Worm (Caenorhabditis elegans) whole organism, mixed stage, embryonic: Measurements from ENCODE around the gene parg-2.

ENCODE experiments used
- blmp-1 ChIP-seq: fragments of 150-350 bp; optimal IDR thresholded peaks from 2 replicates; lab custom pipeline; 2014; ENCODE audit warnings: missing biosample characterization, missing genetic modification characterization
- ceh-39 ChIP-seq: fragments of 150-350 bp; optimal IDR thresholded peaks from 2 replicates; lab custom pipeline; 2014; ENCODE audit warnings: missing biosample characterization, missing genetic modification characterization
- elt-3 ChIP-seq: fragments of 150-350 bp; optimal IDR thresholded peaks from 2 replicates; lab custom pipeline; 2014; ENCODE audit warnings: missing biosample characterization, missing genetic modification characterization
- lin-13 ChIP-seq: fragments of 150-350 bp; optimal IDR thresholded peaks from 2 replicates; lab custom pipeline; 2014; ENCODE audit warnings: missing biosample characterization, missing genetic modification characterization
- nhr-12 ChIP-seq: fragments of 150-350 bp; optimal IDR thresholded peaks from 2 replicates; lab custom pipeline; 2014; ENCODE audit warnings: missing biosample characterization, missing genetic modification characterization
- nhr-237 ChIP-seq: fragments of 150-350 bp; optimal IDR thresholded peaks from 2 replicates; lab custom pipeline; 2014; ENCODE audit warnings: missing biosample characterization, missing genetic modification characterization
- nhr-76 ChIP-seq: sonication (generic microtip); optimal IDR thresholded peaks from 2 replicates; lab custom pipeline; 2017; ENCODE audit warnings: missing biosample characterization, missing genetic modification characterization
- pha-4 ChIP-seq: fragments of 150-350 bp; optimal IDR thresholded peaks from 2 replicates; lab custom pipeline; 2018; ENCODE audit warnings: missing biosample characterization, missing genetic modification reagents, missing genetic modification characterization
- snpc-4 ChIP-seq: fragments of 150-350 bp; optimal IDR thresholded peaks from 2 replicates; lab custom pipeline; 2014; ENCODE audit warnings: missing biosample characterization, missing genetic modification characterization
- unc-120 ChIP-seq: sonication (generic microtip); optimal IDR thresholded peaks from 2 replicates; lab custom pipeline; 2017; ENCODE audit warnings: missing genetic modification characterization, missing compliant biosample characterization; ENCODE audit not compliant: poor library complexity, severe bottlenecking
- unc-62 ChIP-seq: fragments of 150-350 bp; optimal IDR thresholded peaks from 2 replicates; lab custom pipeline; 2014; ENCODE audit warnings: missing biosample characterization, missing genetic modification reagents, missing genetic modification characterization

- TF ChIP-seq elt-3 = no peak
- no peak for TF ChIP-seq lin-13 (tag; lab: Kevin White, UChicago)
- no peak for TF ChIP-seq snpc-4
- no peak for TF ChIP-seq nhr-12 (tag; lab: Kevin White, UChicago)
- TF ChIP-seq ceh-39 (tag; lab: Kevin White, UChicago) = no peak
- TF ChIP-seq unc-62 (GFP tag; lab: Kevin White, UChicago) = no peak
- TF ChIP-seq nhr-76 = no peak
- TF ChIP-seq pha-4 (tag; lab: Kevin White, UChicago) = no peak
- no peak for TF ChIP-seq unc-120 (tag; lab: Kevin White, UChicago)
- TF ChIP-seq blmp-1 = no peak
- TF ChIP-seq nhr-237 (tag; lab: Kevin White, UChicago) = no peak
These were observed 10.0 kb upstream of the parg-2 start for ce11 chrIV:8724907-8725306.
